Worm (Caenorhabditis elegans) whole organism, late embryonic: ENCODE data around the gene nap-1.

Experiments used
- C08G9.2 ChIP-seq: sonication (generic microtip); optimal IDR thresholded peaks from 2 replicates; lab custom pipeline; 2016; ENCODE audit warnings: mild to moderate bottlenecking, missing genetic modification characterization, moderate library complexity, missing compliant biosample characterization
- C38D4.7 ChIP-seq: fragments of 200-800 bp; sonication (Bioruptor generic); optimal IDR thresholded peaks from 2 replicates; lab custom pipeline; 2018; ENCODE audit warnings: mild to moderate bottlenecking, missing genetic modification characterization, moderate library complexity, missing compliant biosample characterization
- F13H6.1 ChIP-seq: sonication (generic microtip); optimal IDR thresholded peaks from 2 replicates; lab custom pipeline; 2016; ENCODE audit warnings: missing genetic modification characterization, missing compliant biosample characterization
- K02D7.2 ChIP-seq: sonication (generic microtip); optimal IDR thresholded peaks from 2 replicates; lab custom pipeline; 2017; ENCODE audit warnings: mild to moderate bottlenecking, missing genetic modification characterization, missing compliant biosample characterization
- Y22D7AL.16 ChIP-seq: sonication (generic microtip); optimal IDR thresholded peaks from 2 replicates; lab custom pipeline; 2016; ENCODE audit warnings: missing genetic modification characterization, missing compliant biosample characterization
- ahr-1 ChIP-seq: sonication (generic microtip); optimal IDR thresholded peaks from 2 replicates; lab custom pipeline; 2016; ENCODE audit warnings: missing genetic modification characterization, missing compliant biosample characterization
- ama-1 ChIP-seq: fragments of 150-350 bp; optimal IDR thresholded peaks from 2 replicates; lab custom pipeline; 2014
- ceh-14 ChIP-seq: sonication (generic microtip); optimal IDR thresholded peaks from 2 replicates; lab custom pipeline; 2016; ENCODE audit warnings: missing genotype, missing genetic modification characterization, missing compliant biosample characterization
- ceh-18 ChIP-seq: sonication (generic microtip); optimal IDR thresholded peaks from 2 replicates; lab custom pipeline; 2016; ENCODE audit warnings: missing genetic modification characterization, missing compliant biosample characterization
- ceh-19 ChIP-seq: fragments of 200-800 bp; sonication (Bioruptor generic); optimal IDR thresholded peaks from 2 replicates; lab custom pipeline; 2018; ENCODE audit warnings: mild to moderate bottlenecking, missing genetic modification characterization, missing compliant biosample characterization
- ceh-2 ChIP-seq: sonication (generic microtip); optimal IDR thresholded peaks from 2 replicates; lab custom pipeline; 2016; ENCODE audit warnings: missing genotype, missing genetic modification characterization, missing compliant biosample characterization
- ceh-22 ChIP-seq: sonication (generic microtip); optimal IDR thresholded peaks from 2 replicates; lab custom pipeline; 2017; ENCODE audit warnings: missing biosample characterization, missing genetic modification characterization
- ceh-24 ChIP-seq: sonication (generic microtip); optimal IDR thresholded peaks from 2 replicates; lab custom pipeline; 2016; ENCODE audit warnings: mild to moderate bottlenecking, missing genetic modification characterization, missing compliant biosample characterization
- ceh-31 ChIP-seq: sonication (generic microtip); optimal IDR thresholded peaks from 2 replicates; lab custom pipeline; 2016; ENCODE audit warnings: missing genetic modification characterization, missing compliant biosample characterization
- ceh-34 ChIP-seq: sonication (generic microtip); optimal IDR thresholded peaks from 2 replicates; lab custom pipeline; 2016; ENCODE audit warnings: mild to moderate bottlenecking, missing genetic modification characterization, missing compliant biosample characterization
- ceh-9 ChIP-seq: sonication (generic microtip); optimal IDR thresholded peaks from 2 replicates; lab custom pipeline; 2016; ENCODE audit warnings: mild to moderate bottlenecking, missing genetic modification characterization, inconsistent platforms, missing compliant biosample characterization
- che-1 ChIP-seq: sonication (generic microtip); optimal IDR thresholded peaks from 2 replicates; lab custom pipeline; 2016; ENCODE audit warnings: mild to moderate bottlenecking, missing genetic modification characterization, missing compliant biosample characterization
- dmd-4 ChIP-seq: sonication (generic microtip); optimal IDR thresholded peaks from 2 replicates; lab custom pipeline; 2016; ENCODE audit warnings: borderline replicate concordance, missing genetic modification characterization, missing compliant biosample characterization
- dve-1 ChIP-seq: sonication (generic microtip); optimal IDR thresholded peaks from 2 replicates; lab custom pipeline; 2017; ENCODE audit warnings: antibody characterized with exemption, mild to moderate bottlenecking, missing genetic modification characterization, missing compliant biosample characterization
- elt-2 ChIP-seq: sonication (generic microtip); optimal IDR thresholded peaks from 2 replicates; lab custom pipeline; 2016; ENCODE audit warnings: missing genetic modification reagents, missing genetic modification characterization, missing compliant biosample characterization
- elt-4 ChIP-seq: sonication (generic microtip); optimal IDR thresholded peaks from 2 replicates; lab custom pipeline; 2016; ENCODE audit warnings: missing genetic modification characterization, missing compliant biosample characterization
- ets-4 ChIP-seq: sonication (generic microtip); optimal IDR thresholded peaks from 2 replicates; lab custom pipeline; 2016; ENCODE audit warnings: missing genetic modification characterization, missing compliant biosample characterization
- eyg-1 ChIP-seq: sonication (generic microtip); optimal IDR thresholded peaks from 2 replicates; lab custom pipeline; 2016; ENCODE audit warnings: missing genotype, missing genetic modification characterization, missing compliant biosample characterization
- fax-1 ChIP-seq: sonication (generic microtip); optimal IDR thresholded peaks from 2 replicates; lab custom pipeline; 2016; ENCODE audit warnings: missing genotype, missing genetic modification characterization, missing compliant biosample characterization
- fkh-10 ChIP-seq: fragments of 150-350 bp; optimal IDR thresholded peaks from 2 replicates; lab custom pipeline; 2014; ENCODE audit warnings: missing biosample characterization, missing genetic modification reagents, missing genetic modification characterization
- hlh-13 ChIP-seq: fragments of 200-800 bp; sonication (Bioruptor generic); optimal IDR thresholded peaks from 2 replicates; lab custom pipeline; 2018; ENCODE audit warnings: mild to moderate bottlenecking, missing genetic modification characterization, missing compliant biosample characterization
- hlh-15 ChIP-seq: sonication (generic microtip); optimal IDR thresholded peaks from 2 replicates; lab custom pipeline; 2016; ENCODE audit warnings: missing genetic modification characterization, missing compliant biosample characterization
- hlh-30 ChIP-seq: sonication (generic microtip); optimal IDR thresholded peaks from 2 replicates; lab custom pipeline; 2017; ENCODE audit warnings: antibody characterized with exemption, missing genetic modification characterization, missing compliant biosample characterization; ENCODE audit not compliant: insufficient read depth
- lim-6 ChIP-seq: sonication (generic microtip); optimal IDR thresholded peaks from 2 replicates; lab custom pipeline; 2016; ENCODE audit warnings: missing genetic modification characterization, missing compliant biosample characterization
- lin-11 ChIP-seq: fragments of 200-800 bp; sonication (Bioruptor generic); optimal IDR thresholded peaks from 2 replicates; lab custom pipeline; 2018; ENCODE audit warnings: mild to moderate bottlenecking, missing genetic modification characterization, missing compliant biosample characterization
- mec-3 ChIP-seq: sonication (generic microtip); optimal IDR thresholded peaks from 2 replicates; lab custom pipeline; 2016; ENCODE audit warnings: borderline replicate concordance, missing genetic modification characterization, missing compliant biosample characterization
- nfya-1 ChIP-seq: sonication (generic microtip); optimal IDR thresholded peaks from 2 replicates; lab custom pipeline; 2017; ENCODE audit warnings: missing genetic modification characterization, mild to moderate bottlenecking, missing compliant biosample characterization, antibody characterized with exemption, moderate library complexity
- nhr-11 ChIP-seq: fragments of 150-350 bp; optimal IDR thresholded peaks from 2 replicates; lab custom pipeline; 2014; ENCODE audit warnings: missing biosample characterization, missing genetic modification characterization
- nhr-232 ChIP-seq: sonication (generic microtip); optimal IDR thresholded peaks from 2 replicates; lab custom pipeline; 2016; ENCODE audit warnings: missing genetic modification characterization, missing compliant biosample characterization
- odd-2 ChIP-seq: sonication (generic microtip); optimal IDR thresholded peaks from 2 replicates; lab custom pipeline; 2017; ENCODE audit warnings: antibody characterized with exemption, mild to moderate bottlenecking, missing genetic modification characterization, missing compliant biosample characterization
- pat-9 ChIP-seq: fragments of 200-800 bp; sonication (Bioruptor generic); optimal IDR thresholded peaks from 2 replicates; lab custom pipeline; 2018; ENCODE audit warnings: mild to moderate bottlenecking, missing genetic modification characterization, moderate library complexity, missing compliant biosample characterization
- pax-1 ChIP-seq: fragments of 150-350 bp; optimal IDR thresholded peaks from 2 replicates; lab custom pipeline; 2014; ENCODE audit warnings: missing biosample characterization, missing genetic modification characterization
- pha-2 ChIP-seq: sonication (generic microtip); optimal IDR thresholded peaks from 2 replicates; lab custom pipeline; 2017; ENCODE audit warnings: mild to moderate bottlenecking, missing genetic modification characterization, missing compliant biosample characterization
- pros-1 ChIP-seq: fragments of 150-350 bp; optimal IDR thresholded peaks from 2 replicates; lab custom pipeline; 2014; ENCODE audit warnings: missing biosample characterization, missing genetic modification reagents, missing genetic modification characterization
- ref-2 ChIP-seq: sonication (generic microtip); optimal IDR thresholded peaks from 2 replicates; lab custom pipeline; 2016; ENCODE audit warnings: missing genetic modification characterization, missing compliant biosample characterization
- rnt-1 ChIP-seq: sonication (generic microtip); optimal IDR thresholded peaks from 2 replicates; lab custom pipeline; 2016; ENCODE audit warnings: missing genetic modification characterization, missing compliant biosample characterization
- sox-4 ChIP-seq: sonication (generic microtip); optimal IDR thresholded peaks from 2 replicates; lab custom pipeline; 2017; ENCODE audit warnings: mild to moderate bottlenecking, missing genetic modification characterization, inconsistent platforms, missing compliant biosample characterization
- tbx-7 ChIP-seq: sonication (generic microtip); optimal IDR thresholded peaks from 2 replicates; lab custom pipeline; 2016; ENCODE audit warnings: missing genotype, missing genetic modification characterization, missing compliant biosample characterization
- ttx-3 ChIP-seq: sonication (generic microtip); optimal IDR thresholded peaks from 2 replicates; lab custom pipeline; 2016; ENCODE audit warnings: missing genetic modification reagents, missing genetic modification characterization, missing compliant biosample characterization
- unc-3 ChIP-seq, 2 experiments: fragments of 200-800 bp in 1 of 2; sonication (Bioruptor generic) in 1 of 2; sonication (generic microtip) in 1 of 2; conservative IDR thresholded peaks in 1 of 2; optimal IDR thresholded peaks in 1 of 2; 2 replicates each; pipeline versions ENCODE4 v1.3.6 to Lab custom; 2016 to 2022; ENCODE audit warnings: missing compliant biosample characterization in 2 of 2, missing genetic modification characterization in 2 of 2, missing genetic modification reagents in 1 of 2
- unc-42 ChIP-seq: sonication (generic microtip); optimal IDR thresholded peaks from 2 replicates; lab custom pipeline; 2016; ENCODE audit warnings: missing genotype, missing genetic modification characterization, missing compliant biosample characterization
- unc-86 ChIP-seq: sonication (generic microtip); optimal IDR thresholded peaks from 2 replicates; lab custom pipeline; 2016; ENCODE audit warnings: missing genetic modification characterization, missing compliant biosample characterization
- zip-5 ChIP-seq: sonication (generic microtip); optimal IDR thresholded peaks from 2 replicates; lab custom pipeline; 2016; ENCODE audit warnings: missing genetic modification characterization, missing compliant biosample characterization
- ztf-16 ChIP-seq: sonication (generic microtip); optimal IDR thresholded peaks from 2 replicates; lab custom pipeline; 2017; ENCODE audit warnings: missing genetic modification characterization, missing compliant biosample characterization

The nap-1 gene

DNA sequence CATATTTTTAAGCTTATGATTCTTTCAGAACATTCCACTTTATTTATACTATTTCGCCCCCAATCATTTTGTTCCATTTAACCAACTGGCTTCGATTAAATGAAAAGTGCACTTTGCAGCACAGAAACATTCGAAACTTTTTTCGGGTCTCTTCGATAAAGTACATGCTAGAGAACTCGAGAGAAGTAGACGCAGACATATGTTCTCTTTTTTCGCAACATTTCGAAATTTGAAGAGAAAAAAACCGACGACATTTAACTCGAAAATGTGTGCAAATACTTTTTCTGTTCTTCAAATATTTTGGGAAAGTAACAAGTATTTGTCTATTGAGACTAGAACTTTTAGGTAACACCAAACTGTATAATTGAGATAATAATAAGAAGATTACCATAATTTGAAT, 2.2 kb downstream of the nap-1 start:
- TF ChIP-seq F13H6.1 (tag; lab: Kevin White, UChicago) (no peak), ttx-3 (tag; lab: Kevin White, UChicago) (no peak), Y22D7AL.16 (tag; lab: Kevin White, UChicago) (no peak), pat-9 (no peak), hlh-15 (tag; lab: Kevin White, UChicago) (no peak), pros-1 (tag; lab: Kevin White, UChicago) (no peak), unc-3 (GFP tag; conservative IDR thresholded peaks at IDR 0.05; lab: Robert Waterston, UW) (no peak), unc-3 (tag; optimal IDR thresholded peaks at IDR 0.05; lab: Kevin White, UChicago) (no peak), elt-4 (tag; lab: Kevin White, UChicago) (no peak), nhr-232 (tag; lab: Kevin White, UChicago) (no peak), ets-4 (tag; lab: Kevin White, UChicago) (no peak), ceh-22 (no peak), mec-3 (tag; lab: Kevin White, UChicago) (no peak), ceh-14 (tag; lab: Kevin White, UChicago) (no peak)

DNA sequence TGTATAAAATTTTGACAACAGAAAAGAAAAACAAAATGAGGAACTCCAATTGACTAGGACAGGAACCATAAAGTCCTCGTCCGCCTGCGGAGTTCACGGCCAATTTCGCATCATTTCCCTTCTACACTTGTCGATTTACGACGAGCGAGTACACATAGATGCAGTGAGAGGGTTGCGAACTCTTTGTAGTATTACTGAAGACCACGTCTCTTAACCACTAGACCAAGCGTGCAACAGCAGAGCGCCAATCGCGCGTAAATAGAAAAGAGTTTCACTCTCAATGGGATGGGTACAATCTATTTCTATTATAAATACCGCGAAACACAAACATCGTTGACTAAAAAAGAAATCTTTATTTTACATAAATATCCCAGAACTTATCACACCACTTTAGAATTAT, 3.7 kb downstream of the nap-1 start:
- peak; percentile 50 for TF ChIP-seq rnt-1 (tag; lab: Kevin White, UChicago)
- peak; percentile 73 for TF ChIP-seq fkh-10 (GFP tag; lab: Kevin White, UChicago)
- peak; percentile 33 for TF ChIP-seq ahr-1
- peak; percentile 82 for TF ChIP-seq ttx-3 (tag; lab: Kevin White, UChicago)
- TF ChIP-seq Y22D7AL.16 (tag; lab: Kevin White, UChicago), result peak; percentile 70
- peak; percentile 84 for TF ChIP-seq unc-86
- TF ChIP-seq F13H6.1 (tag; lab: Kevin White, UChicago), result peak; percentile 64
- TF ChIP-seq hlh-13 (GFP tag; lab: Kevin White, UChicago), result peak; percentile 83
- TF ChIP-seq lim-6 (tag; lab: Kevin White, UChicago), result no peak
- peak; percentile 87 for TF ChIP-seq C38D4.7 (GFP tag; lab: Kevin White, UChicago)
- peak; percentile 65; the same call in 1 of the 2 replicates for TF ChIP-seq unc-3 (GFP tag; conservative IDR thresholded peaks at IDR 0.05; lab: Robert Waterston, UW)
- peak; percentile 79 for TF ChIP-seq unc-3 (tag; optimal IDR thresholded peaks at IDR 0.05; lab: Kevin White, UChicago)
- TF ChIP-seq pros-1 (tag; lab: Kevin White, UChicago), result peak; percentile 49
- peak; percentile 87 for TF ChIP-seq ceh-34 (tag; lab: Kevin White, UChicago)
- TF ChIP-seq C08G9.2 (tag; lab: Kevin White, UChicago), result peak; percentile 69
- TF ChIP-seq ceh-19 (GFP tag; lab: Kevin White, UChicago), result peak; percentile 75
- no peak for TF ChIP-seq ama-1
- peak; percentile 59 for TF ChIP-seq ceh-18 (tag; lab: Kevin White, UChicago)
- TF ChIP-seq nfya-1, result peak; percentile 67
- peak; percentile 79 for TF ChIP-seq odd-2 (tag; lab: Kevin White, UChicago)
- peak; percentile 9 for TF ChIP-seq ceh-9 (tag; lab: Kevin White, UChicago)
- peak; percentile 66 for TF ChIP-seq fax-1 (tag; lab: Kevin White, UChicago)
- peak; percentile 77 for TF ChIP-seq eyg-1
- TF ChIP-seq K02D7.2, result peak; percentile 51
- no peak for TF ChIP-seq nhr-11 (tag; lab: Kevin White, UChicago)
- peak; percentile 61 for TF ChIP-seq unc-42 (tag; lab: Kevin White, UChicago)
- TF ChIP-seq elt-2 (tag; lab: Kevin White, UChicago), result peak; percentile 94
- peak; percentile 84 for TF ChIP-seq lin-11 (tag; lab: Kevin White, UChicago)
- TF ChIP-seq ceh-31 (tag; lab: Kevin White, UChicago), result peak; percentile 72
- TF ChIP-seq ceh-2, result peak; percentile 77
- peak; percentile 56 for TF ChIP-seq hlh-30 (tag; lab: Kevin White, UChicago)
- peak; percentile 87 for TF ChIP-seq pat-9
- TF ChIP-seq pha-2 (tag; lab: Kevin White, UChicago), result peak; percentile 86
- peak; percentile 92 for TF ChIP-seq ref-2 (tag; lab: Kevin White, UChicago)
- no peak for TF ChIP-seq ceh-24
- peak; percentile 31 for TF ChIP-seq dmd-4
- TF ChIP-seq tbx-7 (tag; lab: Kevin White, UChicago), result peak; percentile 34
- TF ChIP-seq ztf-16 (tag; lab: Kevin White, UChicago), result peak; percentile 82
- TF ChIP-seq dve-1 (tag; lab: Kevin White, UChicago), result peak; percentile 85
- no peak for TF ChIP-seq pax-1 (tag; lab: Kevin White, UChicago)
- peak; percentile 78 for TF ChIP-seq sox-4 (tag; lab: Kevin White, UChicago)
- peak; percentile 86 for TF ChIP-seq che-1 (tag; lab: Kevin White, UChicago)
- TF ChIP-seq zip-5 (tag; lab: Kevin White, UChicago), result peak; percentile 70
- no peak for TF ChIP-seq ceh-22
- peak; percentile 82 for TF ChIP-seq nhr-232 (tag; lab: Kevin White, UChicago)
